Worm (Caenorhabditis elegans) whole organism, mixed stage, embryonic: ENCODE data around the gene bath-9.

ENCODE experiments used
- M03D4.4 ChIP-seq: sonication (generic microtip); optimal IDR thresholded peaks from 2 replicates; lab custom pipeline; 2017; ENCODE audit warnings: mild to moderate bottlenecking, missing genetic modification characterization, missing compliant biosample characterization
- ceh-39 ChIP-seq: fragments of 150-350 bp; optimal IDR thresholded peaks from 2 replicates; lab custom pipeline; 2014; ENCODE audit warnings: missing biosample characterization, missing genetic modification characterization
- ceh-43 ChIP-seq: fragments of 200-800 bp; sonication (Bioruptor generic); optimal IDR thresholded peaks from 2 replicates; lab custom pipeline; 2018; ENCODE audit warnings: mild to moderate bottlenecking, missing genetic modification characterization, moderate library complexity, missing compliant biosample characterization
- ces-1 ChIP-seq: fragments of 150-350 bp; optimal IDR thresholded peaks from 2 replicates; lab custom pipeline; 2014; ENCODE audit warnings: missing biosample characterization, missing genetic modification reagents, missing genetic modification characterization
- cnd-1 ChIP-seq: fragments of 200-800 bp; sonication (Bioruptor generic); optimal IDR thresholded peaks from 2 replicates; lab custom pipeline; 2018; ENCODE audit warnings: mild to moderate bottlenecking, missing genetic modification characterization, missing compliant biosample characterization
- elt-1 ChIP-seq: sonication (generic microtip); optimal IDR thresholded peaks from 2 replicates; lab custom pipeline; 2017; ENCODE audit warnings: missing genetic modification characterization, mild to moderate bottlenecking, missing compliant biosample characterization, antibody characterized with exemption, moderate library complexity, borderline replicate concordance; ENCODE audit not compliant: insufficient read depth
- elt-3 ChIP-seq: fragments of 150-350 bp; optimal IDR thresholded peaks from 2 replicates; lab custom pipeline; 2014; ENCODE audit warnings: missing biosample characterization, missing genetic modification characterization
- flh-1 ChIP-seq: fragments of 200-800 bp; sonication (Bioruptor generic); optimal IDR thresholded peaks from 2 replicates; lab custom pipeline; 2018; ENCODE audit warnings: mild to moderate bottlenecking, missing genetic modification characterization, moderate library complexity, missing compliant biosample characterization
- hlh-1 ChIP-seq: fragments of 150-350 bp; optimal IDR thresholded peaks from 2 replicates; lab custom pipeline; 2014; ENCODE audit warnings: missing biosample characterization, missing genetic modification reagents, missing genetic modification characterization
- lin-13 ChIP-seq: fragments of 150-350 bp; optimal IDR thresholded peaks from 2 replicates; lab custom pipeline; 2014; ENCODE audit warnings: missing biosample characterization, missing genetic modification characterization
- lin-32 ChIP-seq: fragments of 200-800 bp; sonication (Bioruptor generic); optimal IDR thresholded peaks from 2 replicates; lab custom pipeline; 2018; ENCODE audit warnings: mild to moderate bottlenecking, missing genetic modification characterization, missing compliant biosample characterization
- lsy-2 ChIP-seq: fragments of 150-350 bp; optimal IDR thresholded peaks from 2 replicates; lab custom pipeline; 2014; ENCODE audit warnings: missing biosample characterization, missing genetic modification characterization
- mab-5 ChIP-seq: fragments of 150-350 bp; optimal IDR thresholded peaks from 2 replicates; lab custom pipeline; 2014; ENCODE audit warnings: missing biosample characterization, missing genetic modification characterization
- mep-1 ChIP-seq: fragments of 150-350 bp; optimal IDR thresholded peaks from 2 replicates; lab custom pipeline; 2017; ENCODE audit warnings: missing biosample characterization, missing genetic modification reagents, missing genetic modification characterization, inconsistent platforms
- mls-2 ChIP-seq: sonication (generic microtip); optimal IDR thresholded peaks from 2 replicates; lab custom pipeline; 2016; ENCODE audit warnings: mild to moderate bottlenecking, missing genetic modification characterization, moderate library complexity, missing compliant biosample characterization
- nhr-12 ChIP-seq: fragments of 150-350 bp; optimal IDR thresholded peaks from 2 replicates; lab custom pipeline; 2014; ENCODE audit warnings: missing biosample characterization, missing genetic modification characterization
- nhr-237 ChIP-seq: fragments of 150-350 bp; optimal IDR thresholded peaks from 2 replicates; lab custom pipeline; 2014; ENCODE audit warnings: missing biosample characterization, missing genetic modification characterization
- nhr-28 ChIP-seq: fragments of 150-350 bp; optimal IDR thresholded peaks from 2 replicates; lab custom pipeline; 2014; ENCODE audit warnings: missing biosample characterization, missing genetic modification characterization
- nhr-76 ChIP-seq: sonication (generic microtip); optimal IDR thresholded peaks from 2 replicates; lab custom pipeline; 2017; ENCODE audit warnings: missing biosample characterization, missing genetic modification characterization
- pha-4 ChIP-seq: fragments of 150-350 bp; optimal IDR thresholded peaks from 2 replicates; lab custom pipeline; 2018; ENCODE audit warnings: missing biosample characterization, missing genetic modification reagents, missing genetic modification characterization
- sem-2 ChIP-seq: fragments of 200-800 bp; sonication (Bioruptor generic); optimal IDR thresholded peaks from 2 replicates; lab custom pipeline; 2018; ENCODE audit warnings: mild to moderate bottlenecking, missing genetic modification characterization, missing compliant biosample characterization
- sptf-1 ChIP-seq: sonication (generic microtip); optimal IDR thresholded peaks from 2 replicates; lab custom pipeline; 2017; ENCODE audit warnings: mild to moderate bottlenecking, missing genetic modification characterization, moderate library complexity, missing compliant biosample characterization
- unc-120 ChIP-seq: sonication (generic microtip); optimal IDR thresholded peaks from 2 replicates; lab custom pipeline; 2017; ENCODE audit warnings: missing genetic modification characterization, missing compliant biosample characterization; ENCODE audit not compliant: poor library complexity, severe bottlenecking
- unc-39 ChIP-seq: fragments of 150-350 bp; optimal IDR thresholded peaks from 2 replicates; lab custom pipeline; 2014; ENCODE audit warnings: missing biosample characterization, missing genetic modification characterization
- ztf-11 ChIP-seq: fragments of 150-350 bp; optimal IDR thresholded peaks from 2 replicates; lab custom pipeline; 2014; ENCODE audit warnings: missing biosample characterization, missing genetic modification characterization

bath-9 gene

DNA sequence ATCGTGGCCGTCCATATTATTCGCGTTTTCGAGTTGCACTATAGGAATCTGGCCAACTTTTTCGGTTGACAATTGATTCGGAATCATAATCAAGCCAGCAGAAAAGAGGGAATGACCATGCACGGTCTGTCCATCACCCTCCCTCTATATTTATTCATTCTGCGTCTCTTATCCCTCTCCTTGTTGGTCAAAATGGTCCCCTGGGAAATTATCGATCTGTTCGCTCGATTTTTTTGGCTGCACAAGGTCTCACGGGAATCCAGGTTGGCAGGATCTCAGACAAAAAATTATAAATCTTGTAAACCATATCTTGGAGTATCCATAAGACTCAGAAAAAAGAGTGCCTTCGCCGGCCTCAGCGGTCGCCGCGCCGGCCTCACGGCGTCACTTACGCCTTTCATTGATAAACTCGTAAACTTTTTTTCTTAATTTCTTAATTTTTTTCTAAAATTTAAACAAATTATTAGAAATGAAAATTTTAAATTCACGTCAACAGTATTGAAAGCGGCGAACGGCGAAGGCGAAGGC is 37.6 kb downstream of the bath-9 start, which contains the start of the genes F18A12.7 and F18A12.2:
F18A12.7 (minus strand) TSS at position 101 of the 528 bp plus-strand sequence.
F18A12.2 (plus strand) TSS at position 478 of the 528 bp plus-strand sequence.
- TF ChIP-seq nhr-237 (tag; lab: Kevin White, UChicago) (no peak), lin-32 (GFP tag; lab: Kevin White, UChicago) (no peak), pha-4 (tag; lab: Kevin White, UChicago) (no peak), lin-13 (tag; lab: Kevin White, UChicago) (no peak), flh-1 (no peak), nhr-28 (tag; lab: Kevin White, UChicago) (no peak), elt-1 (tag; lab: Kevin White, UChicago) (no peak), cnd-1 (tag; lab: Kevin White, UChicago) (no peak)

DNA sequence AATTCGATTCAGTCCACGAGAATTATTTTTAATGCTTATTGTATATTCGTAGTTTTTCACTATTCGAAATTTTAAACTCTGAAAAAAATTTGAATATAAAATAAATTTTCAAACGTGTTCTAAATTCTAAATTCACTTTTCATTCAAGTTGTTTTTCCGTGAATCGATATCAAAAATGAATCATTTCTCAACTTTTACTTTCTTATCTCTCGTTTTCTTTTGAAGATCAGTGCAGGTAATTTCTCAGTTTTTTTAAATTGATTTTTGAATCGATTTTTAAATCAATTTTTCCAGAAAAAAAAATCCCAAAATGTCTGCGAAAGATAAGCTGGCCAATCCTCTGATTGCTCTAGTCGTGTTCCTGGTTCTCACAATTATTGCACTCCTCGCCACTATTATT is 39.6 kb downstream of the bath-9 start, which contains the start of gene nep-6:
nep-6 (plus strand) TSS at position 301 of the 400 bp plus-strand sequence.
- TF ChIP-seq nhr-76 = no peak

ce11 chrII:3422938-3423337 is 46.0 kb downstream of the bath-9 start:
- TF ChIP-seq flh-1 (no peak), lin-32 (GFP tag; lab: Kevin White, UChicago) (no peak), ceh-43 (GFP tag; lab: Kevin White, UChicago) (no peak)

- TF ChIP-seq mab-5 (tag; lab: Kevin White, UChicago) (no peak), mls-2 (tag; lab: Kevin White, UChicago) (no peak), ztf-11 (tag; lab: Kevin White, UChicago) (no peak), mep-1 (tag; lab: Kevin White, UChicago) (no peak), pha-4 (tag; lab: Kevin White, UChicago) (no peak), cnd-1 (tag; lab: Kevin White, UChicago) (no peak), unc-120 (tag; lab: Kevin White, UChicago) (no peak), elt-3 (tag; lab: Kevin White, UChicago) (no peak), hlh-1 (tag; lab: Kevin White, UChicago) (no peak), M03D4.4 (tag; lab: Kevin White, UChicago) (no peak), flh-1 (no peak), ceh-43 (GFP tag; lab: Kevin White, UChicago) (no peak), sem-2 (no peak), nhr-12 (tag; lab: Kevin White, UChicago) (no peak), lsy-2 (tag; lab: Kevin White, UChicago) (no peak), ceh-39 (tag; lab: Kevin White, UChicago) (no peak), unc-39 (no peak)
Measured at ce11 chrII:3425433-3425832, 48.5 kb downstream of the bath-9 start, which contains the start of gene nep-11. Gene nep-11, minus strand, starts transcription at chrII:3425533.

- TF ChIP-seq sptf-1 (tag; lab: Kevin White, UChicago) = peak; percentile 16
- TF ChIP-seq mls-2 (tag; lab: Kevin White, UChicago) = no peak
- TF ChIP-seq ces-1 (GFP tag; lab: Kevin White, UChicago) = peak; percentile 71
- TF ChIP-seq lsy-2 (tag; lab: Kevin White, UChicago) = no peak
- no peak for TF ChIP-seq lin-32 (GFP tag; lab: Kevin White, UChicago)
Measured at ce11 chrII:3428158-3428704, 51.3 kb downstream of the bath-9 start.
